Fruit fly (Drosophila melanogaster): ENCODE data around the gene Mp.

Mp gene

DNA sequence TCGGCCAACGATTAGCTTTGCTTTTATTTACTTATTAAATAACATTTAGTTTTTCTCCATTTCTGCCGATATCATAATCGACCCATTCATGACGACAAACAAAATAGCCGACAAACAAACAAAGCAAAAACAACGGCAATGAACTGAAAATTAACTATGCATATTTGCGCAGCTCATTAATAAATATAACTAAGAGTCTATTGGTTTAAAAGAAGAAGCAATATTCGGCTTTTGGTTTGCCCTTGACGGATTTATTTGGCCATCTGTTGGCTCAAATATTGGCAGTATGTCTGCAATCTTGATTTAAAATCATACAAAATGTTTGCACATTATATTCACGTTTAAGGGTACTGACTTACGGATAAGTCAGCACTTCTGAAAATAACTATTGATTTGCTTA is 1.4 kb downstream of the Mp start (continued):
- no peak for TF ChIP-seq shn (GFP tag; optimal IDR thresholded peaks at IDR 0.05)
- no peak for TF ChIP-seq fd64A (GFP tag; optimal IDR thresholded peaks at IDR 0.05)
- TF ChIP-seq eyg (GFP tag; optimal IDR thresholded peaks at IDR 0.05): no peak
- TF ChIP-seq CG5953 (GFP tag; IDR thresholded peaks at IDR 0.05): no peak
- TF ChIP-seq CG3281 (GFP tag; optimal IDR thresholded peaks at IDR 0.05): no peak
- no peak for TF ChIP-seq Six4 (GFP tag; optimal IDR thresholded peaks at IDR 0.05)
- TF ChIP-seq ATbp (GFP tag; optimal IDR thresholded peaks at IDR 0.05): peak; percentile 12
- TF ChIP-seq salm (tag; optimal IDR thresholded peaks at IDR 0.05): no peak
- no peak for TF ChIP-seq Vsx1 (GFP tag; optimal IDR thresholded peaks at IDR 0.05)
- no peak for TF ChIP-seq NC2α (GFP tag; optimal IDR thresholded peaks at IDR 0.05)
- no peak for TF ChIP-seq sima (GFP tag; optimal IDR thresholded peaks at IDR 0.05)
- TF ChIP-seq odd (GFP tag; optimal IDR thresholded peaks at IDR 0.05): no peak
- TF ChIP-seq GATAe (GFP tag; conservative IDR thresholded peaks at IDR 0.05): no peak
- peak; percentile 53 for TF ChIP-seq Med (GFP tag)
- TF ChIP-seq CG8765 (GFP tag; IDR thresholded peaks at IDR 0.05): no peak
- TF ChIP-seq seq (GFP tag; IDR thresholded peaks at IDR 0.05): 0 out of 2 replicates have a peak, but pooled peaks have one; percentile 36

DNA sequence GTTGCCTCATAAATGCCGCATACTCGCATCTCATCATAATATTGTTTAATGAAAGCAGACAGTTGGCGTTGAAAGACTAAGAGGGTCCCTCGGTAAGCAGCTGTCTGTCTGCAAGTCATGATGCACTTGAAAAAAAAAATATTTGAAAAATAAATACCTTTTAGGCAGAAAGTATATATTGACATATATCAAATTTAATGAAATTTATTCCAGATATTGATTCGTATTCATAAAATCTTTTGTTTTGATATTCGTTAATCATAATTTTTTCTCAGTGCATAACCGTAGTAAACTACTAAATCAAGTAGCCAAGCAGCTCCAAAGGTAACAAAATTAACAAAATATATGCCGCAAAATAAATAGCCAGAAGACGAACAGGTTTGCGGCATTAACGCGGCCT is 3.2 kb downstream of the Mp start:
- no peak for TF ChIP-seq CG5180 (GFP tag; optimal IDR thresholded peaks at IDR 0.05)
- TF ChIP-seq CG7963 (GFP tag; IDR thresholded peaks at IDR 0.05; ENCODE audit: partially characterized antibody): no peak
- TF ChIP-seq B-H1 (GFP tag; IDR thresholded peaks at IDR 0.05): 0 out of 3 replicates have a peak, but pooled peaks have one; percentile 13
- TF ChIP-seq CG2712 (tag; optimal IDR thresholded peaks at IDR 0.05): peak; percentile 32
- no peak for TF ChIP-seq ssp (GFP tag; IDR thresholded peaks at IDR 0.05)
- TF ChIP-seq slp2 (GFP tag; optimal IDR thresholded peaks at IDR 0.05): no peak
- no peak for TF ChIP-seq bsh (GFP tag; optimal IDR thresholded peaks at IDR 0.05)
- no peak for TF ChIP-seq pfk (GFP tag; optimal IDR thresholded peaks at IDR 0.05)
- no peak for TF ChIP-seq sens-2 (GFP tag; IDR thresholded peaks at IDR 0.05)
- no peak for TF ChIP-seq ato (GFP tag; IDR thresholded peaks at IDR 0.05; ENCODE audit: partially characterized antibody)
- no peak for TF ChIP-seq slou (GFP tag; optimal IDR thresholded peaks at IDR 0.05)
- TF ChIP-seq Jarid2 (GFP tag; optimal IDR thresholded peaks at IDR 0.05): no peak
- TF ChIP-seq HLH4C (GFP tag; IDR thresholded peaks at IDR 0.05; ENCODE audit: partially characterized antibody): no peak
- TF ChIP-seq CG30403 (GFP tag; optimal IDR thresholded peaks at IDR 0.05): peak; percentile 24
- peak; percentile 41; the same call in 1 of the 3 replicates for TF ChIP-seq dysf (GFP tag; IDR thresholded peaks at IDR 0.05)
- no peak for TF ChIP-seq salm (tag; optimal IDR thresholded peaks at IDR 0.05)
- no peak for TF ChIP-seq Dad (GFP tag; optimal IDR thresholded peaks at IDR 0.05)
- TF ChIP-seq dmrt99B (tag; optimal IDR thresholded peaks at IDR 0.05): peak; percentile 9
- TF ChIP-seq CG9215 (GFP tag; IDR thresholded peaks at IDR 0.05): no peak
- no peak for TF ChIP-seq mld (GFP tag; IDR thresholded peaks at IDR 0.05; ENCODE audit: partially characterized antibody)
- TF ChIP-seq Ptx1 (GFP tag; IDR thresholded peaks at IDR 0.05): 0 out of 2 replicates have a peak, but pooled peaks have one; percentile 26
- TF ChIP-seq tx (GFP tag; optimal IDR thresholded peaks at IDR 0.05): no peak
- peak; percentile 51 for TF ChIP-seq gem (tag; optimal IDR thresholded peaks at IDR 0.05)
- no peak for TF ChIP-seq Atf-2 (GFP tag; optimal IDR thresholded peaks at IDR 0.05)
- TF ChIP-seq al (GFP tag; IDR thresholded peaks at IDR 0.05): no peak
- peak; percentile 51; the same call in 1 of the 2 replicates for TF ChIP-seq CG6689 (GFP tag; IDR thresholded peaks at IDR 0.05)
- TF ChIP-seq sens (GFP tag): peak; percentile 3
- TF ChIP-seq Xrp1 (GFP tag; IDR thresholded peaks at IDR 0.05): no peak
- TF ChIP-seq pan (optimal IDR thresholded peaks at IDR 0.05): no peak
- peak in 1 of 2 experiments; percentile 42 for TF ChIP-seq pan (GFP tag; optimal IDR thresholded peaks at IDR 0.05 in 1 of 2, IDR thresholded peaks at IDR 0.05 in 1 of 2)
- TF ChIP-seq Drgx (GFP tag; IDR thresholded peaks at IDR 0.05): peak; percentile 31; the same call in 1 of the 2 replicates
- no peak for TF ChIP-seq NK7.1 (GFP tag; optimal IDR thresholded peaks at IDR 0.05)
- TF ChIP-seq CG12942 (GFP tag; optimal IDR thresholded peaks at IDR 0.05): no peak
- TF ChIP-seq CG12769 (tag; optimal IDR thresholded peaks at IDR 0.05): no peak
- TF ChIP-seq CHES-1-like (GFP tag; optimal IDR thresholded peaks at IDR 0.05): no peak
- 0 out of 2 replicates have a peak, but pooled peaks have one; percentile 9 for TF ChIP-seq Rx (GFP tag; IDR thresholded peaks at IDR 0.05)
